Worm (Caenorhabditis elegans): ENCODE results near the gene chil-10.

DNA sequence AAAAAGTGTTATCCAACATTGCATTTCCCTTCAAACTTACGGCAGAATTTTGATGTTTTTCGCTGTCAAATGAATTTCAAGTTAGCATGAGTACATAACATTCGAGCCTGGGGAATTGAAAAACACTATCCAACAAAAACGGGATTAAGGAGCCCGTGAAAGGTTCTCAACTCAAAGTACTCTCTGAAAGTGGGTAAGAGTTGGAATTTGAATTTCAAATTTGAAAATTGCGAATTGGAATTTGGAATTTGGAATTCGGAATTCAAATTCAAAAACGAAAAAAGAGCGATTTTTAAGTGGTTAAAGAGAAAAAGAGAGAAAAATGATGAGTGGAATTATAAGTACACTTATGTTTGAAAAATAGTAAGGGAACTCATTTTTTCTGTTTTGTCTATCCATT, 33.6 kb downstream of the chil-10 start, which contains the start of the genes C09E10.3 and dgk-1:
- TF ChIP-seq zag-1 (tag; optimal IDR thresholded peaks at IDR 0.05) (no peak), dve-1 (tag; optimal IDR thresholded peaks at IDR 0.05; ENCODE audit: insufficient read depth) (no peak), nhr-11 (tag; optimal IDR thresholded peaks at IDR 0.05) (no peak), skn-1 (tag; optimal IDR thresholded peaks at IDR 0.05) (no peak), nhr-41 (GFP tag; IDR thresholded peaks at IDR 0.05) (no peak), egl-43 (GFP tag; IDR thresholded peaks at IDR 0.05) (no peak), madf-5 (GFP tag; IDR thresholded peaks at IDR 0.05) (no peak), R02D3.7 (tag; optimal IDR thresholded peaks at IDR 0.05) (no peak), dmd-9 (GFP tag; IDR thresholded peaks at IDR 0.05) (no peak), Y105C5A.15 (GFP tag; IDR thresholded peaks at IDR 0.05) (no peak), ces-1 (GFP tag; optimal IDR thresholded peaks at IDR 0.05) (no peak), Y48G9A.11 (GFP tag; IDR thresholded peaks at IDR 0.05) (no peak), lir-3 (tag; optimal IDR thresholded peaks at IDR 0.05) (no peak)
